Fruit fly (Drosophila melanogaster) whole organism, pupa: Measurements from ENCODE around the gene CG33932.

Source experiments
- CG12605 ChIP-seq: fragments of 200-800 bp; sonication (Bioruptor generic); IDR thresholded peaks from 2 replicates; pipeline ENCODE4 v1.3.6; 2022; ENCODE audit warnings: missing biosample characterization, missing genetic modification characterization
- CG13204 ChIP-seq: fragments of 200-800 bp; sonication (Bioruptor generic); optimal IDR thresholded peaks from 2 replicates; lab custom pipeline; 2018; ENCODE audit warnings: missing biosample characterization, mild to moderate bottlenecking, missing genetic modification characterization, moderate library complexity
- CG14655 ChIP-seq: fragments of 200-800 bp; sonication (Bioruptor generic); optimal IDR thresholded peaks from 3 replicates; lab custom pipeline; 2017; ENCODE audit warnings: mild to moderate bottlenecking, missing biosample characterization, missing genetic modification reagents, missing genetic modification characterization
- CG17806 ChIP-seq: fragments of 200-800 bp; sonication (Bioruptor generic); optimal IDR thresholded peaks from 2 replicates; lab custom pipeline; 2018; ENCODE audit warnings: missing biosample characterization, mild to moderate bottlenecking, missing genetic modification characterization, moderate library complexity
- CG4496 ChIP-seq: fragments of 200-800 bp; sonication (Bioruptor generic); IDR thresholded peaks from 3 replicates; pipeline ENCODE4 v1.3.6; 2022; ENCODE audit warnings: missing biosample characterization, missing genetic modification characterization
- CG8159 ChIP-seq: fragments of 200-800 bp; sonication (Bioruptor generic); optimal IDR thresholded peaks from 3 replicates; lab custom pipeline; 2018; ENCODE audit warnings: missing biosample characterization, mild to moderate bottlenecking, missing genetic modification characterization, moderate library complexity
- CG8301 ChIP-seq: fragments of 200-800 bp; sonication (Bioruptor generic); optimal IDR thresholded peaks from 2 replicates; lab custom pipeline; 2018; ENCODE audit warnings: missing biosample characterization, mild to moderate bottlenecking, missing genetic modification characterization
- CG9948 ChIP-seq: fragments of 200-800 bp; sonication (Bioruptor generic); optimal IDR thresholded peaks from 2 replicates; lab custom pipeline; 2018; ENCODE audit warnings: missing biosample characterization, mild to moderate bottlenecking, missing genetic modification characterization, moderate library complexity
- D1 ChIP-seq: fragments of 200-800 bp; sonication (Bioruptor generic); optimal IDR thresholded peaks from 2 replicates; lab custom pipeline; 2018; ENCODE audit warnings: missing biosample characterization, mild to moderate bottlenecking, missing genetic modification characterization, moderate library complexity
- EcR ChIP-seq: fragments of 200-800 bp; sonication (Bioruptor generic); optimal IDR thresholded peaks from 3 replicates; lab custom pipeline; 2019; ENCODE audit warnings: missing biosample characterization, missing genetic modification characterization, mild to moderate bottlenecking, moderate library complexity, missing genetic modification reagents
- Snoo ChIP-seq: fragments of 200-800 bp; sonication (Bioruptor generic); optimal IDR thresholded peaks from 3 replicates; lab custom pipeline; 2017; ENCODE audit warnings: missing biosample characterization, mild to moderate bottlenecking, missing genetic modification characterization, inconsistent platforms
- fd96Ca ChIP-seq: fragments of 200-800 bp; sonication (Bioruptor generic); IDR thresholded peaks from 3 replicates; pipeline ENCODE4 v1.3.6; 2022; ENCODE audit warnings: missing biosample characterization, missing genetic modification characterization
- gl ChIP-seq: fragments of 200-800 bp; sonication (Bioruptor generic); optimal IDR thresholded peaks from 2 replicates; lab custom pipeline; 2018; ENCODE audit warnings: missing biosample characterization, mild to moderate bottlenecking, missing genetic modification characterization
- rn ChIP-seq: fragments of 200-800 bp; sonication (Bioruptor generic); IDR thresholded peaks from 2 replicates; pipeline ENCODE4 v1.3.6; 2022; ENCODE audit warnings: missing biosample characterization, missing genetic modification characterization

dm6 chrX:19745908-19746604 is 1.8 kb downstream of the CG33932 start, which contains the start of gene parvin:
- TF ChIP-seq CG4496 (no peak), CG17806 (tag; lab: Kevin White, UChicago) (no peak), gl (tag; lab: Kevin White, UChicago) (no peak), CG8159 (tag; lab: Kevin White, UChicago) (no peak), EcR (GFP tag; lab: Kevin White, UChicago) (no peak), D1 (tag; lab: Kevin White, UChicago) (no peak), CG9948 (no peak), CG14655 (no peak), CG12605 (GFP tag; lab: Robert Waterston, UW) (no peak; the same call in 1 of the 2 replicates), CG8301 (tag; lab: Kevin White, UChicago) (no peak), CG13204 (GFP tag; lab: Kevin White, UChicago) (no peak), fd96Ca (GFP tag; lab: Robert Waterston, UW) (no peak), rn (no peak), Snoo (tag; lab: Kevin White, UChicago) (no peak)
